Worm (Caenorhabditis elegans) whole organism, early embryonic: Measurements from ENCODE around the gene C54F6.18.

ENCODE experiments used
- B0310.2 ChIP-seq: sonication (generic microtip); optimal IDR thresholded peaks from 2 replicates; lab custom pipeline; 2016; ENCODE audit warnings: mild to moderate bottlenecking, missing genetic modification characterization, missing compliant biosample characterization
- F13C5.2 ChIP-seq: sonication (generic microtip); optimal IDR thresholded peaks from 2 replicates; lab custom pipeline; 2017; ENCODE audit warnings: mild to moderate bottlenecking, missing genetic modification characterization, inconsistent platforms, missing compliant biosample characterization
- aly-1 ChIP-seq: sonication (generic microtip); optimal IDR thresholded peaks from 2 replicates; lab custom pipeline; 2016; ENCODE audit warnings: missing genetic modification characterization, missing compliant biosample characterization
- ama-1 ChIP-seq: fragments of 150-350 bp; optimal IDR thresholded peaks from 2 replicates; lab custom pipeline; 2014
- ceh-13 ChIP-seq: fragments of 200-800 bp; sonication (Bioruptor generic); optimal IDR thresholded peaks from 2 replicates; lab custom pipeline; 2018; ENCODE audit warnings: mild to moderate bottlenecking, missing genetic modification characterization, missing compliant biosample characterization
- ceh-36 ChIP-seq: sonication (generic microtip); optimal IDR thresholded peaks from 2 replicates; lab custom pipeline; 2016; ENCODE audit warnings: missing genetic modification characterization, inconsistent platforms, missing compliant biosample characterization
- ets-7 ChIP-seq: sonication (generic microtip); optimal IDR thresholded peaks from 2 replicates; lab custom pipeline; 2016; ENCODE audit warnings: missing genotype, missing genetic modification characterization, missing compliant biosample characterization
- flt-1 ChIP-seq: fragments of 200-800 bp; sonication (Bioruptor generic); IDR thresholded peaks from 2 replicates; pipeline ENCODE4 v1.3.6; 2022; ENCODE audit warnings: missing genetic modification characterization, missing compliant biosample characterization
- hmbx-1 ChIP-seq: sonication (generic microtip); optimal IDR thresholded peaks from 2 replicates; lab custom pipeline; 2016; ENCODE audit warnings: mild to moderate bottlenecking, missing genetic modification characterization, missing compliant biosample characterization
- hmg-4 ChIP-seq: fragments of 200-800 bp; sonication (Bioruptor generic); optimal IDR thresholded peaks from 2 replicates; lab custom pipeline; 2018; ENCODE audit warnings: mild to moderate bottlenecking, missing genetic modification characterization, missing compliant biosample characterization
- hnd-1 ChIP-seq: sonication (generic microtip); optimal IDR thresholded peaks from 2 replicates; lab custom pipeline; 2016; ENCODE audit warnings: missing genetic modification characterization, missing compliant biosample characterization
- pes-1 ChIP-seq: fragments of 200-800 bp; sonication (Bioruptor generic); IDR thresholded peaks from 2 replicates; pipeline ENCODE4 v1.3.6; 2022; ENCODE audit warnings: missing genetic modification reagents, missing genetic modification characterization, missing compliant biosample characterization
- scrt-1 ChIP-seq: fragments of 200-800 bp; sonication (Bioruptor generic); IDR thresholded peaks from 2 replicates; pipeline ENCODE4 v1.3.6; 2022; ENCODE audit warnings: missing genetic modification characterization, missing compliant biosample characterization
- sea-1 ChIP-seq: fragments of 200-800 bp; sonication (Bioruptor generic); conservative IDR thresholded peaks from 2 replicates; pipeline ENCODE4 v1.3.6; 2022; ENCODE audit warnings: missing genetic modification characterization, missing compliant biosample characterization
- tbx-11 ChIP-seq: fragments of 200-800 bp; sonication (Bioruptor generic); IDR thresholded peaks from 2 replicates; pipeline ENCODE4 v1.3.6; 2022; ENCODE audit warnings: missing genetic modification characterization, missing compliant biosample characterization
- tbx-37 ChIP-seq: fragments of 200-800 bp; sonication (Bioruptor generic); conservative IDR thresholded peaks from 2 replicates; pipeline ENCODE4 v1.3.6; 2022; ENCODE audit warnings: missing genetic modification reagents, missing genetic modification characterization, missing compliant biosample characterization
- tra-4 ChIP-seq: sonication (generic microtip); optimal IDR thresholded peaks from 2 replicates; lab custom pipeline; 2017; ENCODE audit warnings: missing genetic modification characterization, missing compliant biosample characterization

The C54F6.18 gene

DNA sequence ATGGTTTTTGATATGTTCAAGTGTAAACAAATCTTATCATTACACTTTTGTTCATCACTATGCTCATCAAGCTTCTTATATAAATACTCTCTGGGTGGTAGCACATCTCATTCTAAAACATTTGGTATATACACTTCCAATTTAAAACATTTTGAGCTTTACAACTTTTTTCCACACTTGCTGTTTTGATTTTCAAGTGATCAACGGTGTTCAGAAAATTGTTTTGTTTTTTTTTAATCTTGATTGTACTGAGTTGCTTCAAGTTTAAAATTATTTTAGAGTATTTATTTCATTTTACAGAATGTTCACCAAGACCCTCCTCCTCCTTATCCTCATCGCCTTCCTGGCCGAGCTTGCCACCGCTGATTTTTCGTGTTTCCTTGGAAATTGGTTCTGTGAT is 3.0 kb downstream of the C54F6.18 start, which contains the start of gene C54F6.5:
C54F6.5 (plus strand) TSS at position 301 of the 400 bp plus-strand sequence.
- no peak for TF ChIP-seq tbx-11 (GFP tag; lab: Robert Waterston, UW)
- no peak for TF ChIP-seq ceh-13 (GFP tag; lab: Kevin White, UChicago)
- no peak for TF ChIP-seq hmbx-1 (tag; lab: Kevin White, UChicago)
- TF ChIP-seq ama-1 (lab: Kevin White, UChicago) = no peak
- no peak for TF ChIP-seq aly-1 (tag; lab: Kevin White, UChicago)
- no peak for TF ChIP-seq sea-1 (GFP tag; lab: Robert Waterston, UW)
- no peak for TF ChIP-seq tra-4 (tag; lab: Kevin White, UChicago)
- TF ChIP-seq tbx-37 (GFP tag; lab: Robert Waterston, UW) = no peak
- TF ChIP-seq hnd-1 = no peak
- no peak for TF ChIP-seq scrt-1 (GFP tag; lab: Robert Waterston, UW)
- TF ChIP-seq B0310.2 = no peak
- TF ChIP-seq flt-1 (GFP tag; lab: Robert Waterston, UW) = no peak
- no peak for TF ChIP-seq ets-7
- TF ChIP-seq pes-1 = no peak
- TF ChIP-seq ceh-36 (tag; lab: Kevin White, UChicago) = no peak
- no peak for TF ChIP-seq hmg-4 (GFP tag; lab: Kevin White, UChicago)

- TF ChIP-seq B0310.2 (no peak), sea-1 (GFP tag; lab: Robert Waterston, UW) (no peak), hnd-1 (no peak), tra-4 (tag; lab: Kevin White, UChicago) (no peak), hmbx-1 (tag; lab: Kevin White, UChicago) (no peak), ets-7 (no peak), flt-1 (GFP tag; lab: Robert Waterston, UW) (no peak), ceh-36 (tag; lab: Kevin White, UChicago) (no peak), scrt-1 (GFP tag; lab: Robert Waterston, UW) (no peak), hmg-4 (GFP tag; lab: Kevin White, UChicago) (no peak), pes-1 (no peak)
These were observed 4.0 kb downstream of the C54F6.18 start, which contains the start of gene swt-2 for ce11 chrV:7529840-7530239. swt-2 (plus strand) TSS chrV:7530140.

- TF ChIP-seq tbx-37 (GFP tag; lab: Robert Waterston, UW) = no peak
- no peak for TF ChIP-seq hnd-1
- TF ChIP-seq sea-1 (GFP tag; lab: Robert Waterston, UW) = no peak
- no peak for TF ChIP-seq F13C5.2 (tag; lab: Kevin White, UChicago)
- no peak for TF ChIP-seq pes-1
- TF ChIP-seq hmg-4 (GFP tag; lab: Kevin White, UChicago) = no peak
- TF ChIP-seq ceh-36 (tag; lab: Kevin White, UChicago) = no peak
- TF ChIP-seq scrt-1 (GFP tag; lab: Robert Waterston, UW) = no peak
- TF ChIP-seq tra-4 (tag; lab: Kevin White, UChicago) = no peak
- TF ChIP-seq ets-7 = no peak
- TF ChIP-seq tbx-11 (GFP tag; lab: Robert Waterston, UW) = no peak
- TF ChIP-seq aly-1 (tag; lab: Kevin White, UChicago) = no peak
- TF ChIP-seq ceh-13 (GFP tag; lab: Kevin White, UChicago) = no peak
- TF ChIP-seq flt-1 (GFP tag; lab: Robert Waterston, UW) = no peak
- no peak for TF ChIP-seq B0310.2
- no peak for TF ChIP-seq ama-1 (lab: Kevin White, UChicago)
These were observed 7.2 kb downstream of the C54F6.18 start, which contains the start of gene C54F6.3 for ce11 chrV:7532947-7533346. C54F6.3 (plus strand) TSS chrV:7533247.

DNA sequence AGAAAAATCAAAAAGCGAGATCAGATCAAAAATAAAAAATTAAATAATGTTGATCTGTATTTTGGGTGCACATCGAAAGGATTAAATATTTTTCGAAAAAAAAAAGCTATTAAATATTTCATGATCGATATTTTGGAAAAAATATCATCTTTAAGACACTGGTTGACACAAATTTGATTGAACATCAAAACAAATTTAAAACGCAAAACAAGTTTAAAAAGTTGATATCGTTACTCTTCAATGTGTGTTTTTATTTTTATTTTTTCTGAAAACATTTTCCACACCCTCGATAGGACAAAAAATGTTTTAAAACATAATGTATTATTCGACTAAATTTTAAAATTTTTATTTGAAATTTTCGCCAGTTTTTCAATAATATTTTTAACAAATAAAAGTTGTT is 12.2 kb downstream of the C54F6.18 start, which contains the start of gene C54F6.12:
C54F6.12 (minus strand) TSS at position 101 of the 400 bp plus-strand sequence.
- no peak for TF ChIP-seq scrt-1 (GFP tag; lab: Robert Waterston, UW)
- no peak for TF ChIP-seq hmbx-1 (tag; lab: Kevin White, UChicago)
- TF ChIP-seq ceh-13 (GFP tag; lab: Kevin White, UChicago) = no peak
- no peak for TF ChIP-seq ets-7
- no peak for TF ChIP-seq hmg-4 (GFP tag; lab: Kevin White, UChicago)
- no peak for TF ChIP-seq ama-1 (lab: Kevin White, UChicago)
- TF ChIP-seq tbx-37 (GFP tag; lab: Robert Waterston, UW) = no peak
- TF ChIP-seq flt-1 (GFP tag; lab: Robert Waterston, UW) = no peak
- no peak for TF ChIP-seq tbx-11 (GFP tag; lab: Robert Waterston, UW)
- no peak for TF ChIP-seq pes-1
- TF ChIP-seq hnd-1 = no peak
- no peak for TF ChIP-seq ceh-36 (tag; lab: Kevin White, UChicago)

ce11 chrV:7539015-7539414 is 13.2 kb downstream of the C54F6.18 start, which contains the start of gene srh-268:
srh-268 (plus strand) TSS chrV:7539315.
- TF ChIP-seq hmg-4 (GFP tag; lab: Kevin White, UChicago) = no peak
- no peak for TF ChIP-seq flt-1 (GFP tag; lab: Robert Waterston, UW)
- no peak for TF ChIP-seq tra-4 (tag; lab: Kevin White, UChicago)
- no peak for TF ChIP-seq F13C5.2 (tag; lab: Kevin White, UChicago)

- no peak for TF ChIP-seq pes-1
- no peak for TF ChIP-seq ama-1 (lab: Kevin White, UChicago)
- TF ChIP-seq ceh-13 (GFP tag; lab: Kevin White, UChicago) = no peak
- TF ChIP-seq flt-1 (GFP tag; lab: Robert Waterston, UW) = no peak
- no peak for TF ChIP-seq scrt-1 (GFP tag; lab: Robert Waterston, UW)
- TF ChIP-seq B0310.2 = no peak
These were observed 17.9 kb downstream of the C54F6.18 start for ce11 chrV:7543728-7544127.

- no peak for TF ChIP-seq ceh-36 (tag; lab: Kevin White, UChicago)
- no peak for TF ChIP-seq ama-1 (lab: Kevin White, UChicago)
These were observed 19.4 kb downstream of the C54F6.18 start, which contains the start of the genes C54F6.19 and nhx-3 for ce11 chrV:7545187-7545586. C54F6.19 (plus strand) TSS chrV:7545487. nhx-3 (minus strand) TSS chrV:7545523.

ce11 chrV:7547479-7547878 is 21.7 kb downstream of the C54F6.18 start, which contains the start of gene ftn-1:
ftn-1 (minus strand) TSS chrV:7547579.
- TF ChIP-seq tbx-37 (GFP tag; lab: Robert Waterston, UW) = no peak
- TF ChIP-seq ama-1 (lab: Kevin White, UChicago) = no peak
- no peak for TF ChIP-seq aly-1 (tag; lab: Kevin White, UChicago)
- TF ChIP-seq tra-4 (tag; lab: Kevin White, UChicago) = no peak
- TF ChIP-seq scrt-1 (GFP tag; lab: Robert Waterston, UW) = no peak
- no peak for TF ChIP-seq sea-1 (GFP tag; lab: Robert Waterston, UW)
- TF ChIP-seq hmg-4 (GFP tag; lab: Kevin White, UChicago) = no peak
- TF ChIP-seq pes-1 = no peak
- TF ChIP-seq ets-7 = no peak
- TF ChIP-seq flt-1 (GFP tag; lab: Robert Waterston, UW) = no peak
